Worm (Caenorhabditis elegans): ENCODE data around the gene npp-18.
"Not testable (repeated sequence)": the region's sequence is repeated elsewhere in the genome, so short reads cannot be mapped to it uniquely, and the experiment has no call there.

DNA sequence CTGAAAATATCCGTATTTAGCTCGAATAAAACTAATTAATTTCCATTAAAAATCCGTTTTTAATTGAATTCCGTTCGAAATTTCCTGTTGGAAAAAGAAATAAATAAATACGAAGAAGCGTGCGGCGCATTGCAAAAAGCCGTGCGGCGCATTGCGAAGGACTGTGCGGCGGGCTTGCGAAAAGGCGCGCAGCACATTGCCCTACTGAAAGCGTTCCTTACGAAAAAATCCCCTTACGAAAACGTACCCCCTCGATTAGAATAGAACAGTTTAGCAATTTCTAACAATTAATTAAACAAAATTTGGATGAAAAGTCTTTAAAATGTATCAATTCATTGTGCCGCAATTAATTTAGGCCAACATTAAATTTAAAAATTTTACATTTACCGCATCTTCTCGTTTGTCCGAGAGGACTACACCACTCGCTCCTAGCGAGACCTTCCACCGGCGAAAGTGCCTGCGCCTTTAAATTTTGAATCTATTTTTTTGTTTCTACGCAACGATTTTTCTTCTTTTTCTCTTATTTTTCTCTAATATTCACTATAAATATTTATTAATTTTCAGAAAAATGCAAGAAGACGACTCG, at the start of gene npp-18:
- TF ChIP-seq unc-39 (tag; optimal IDR thresholded peaks at IDR 0.05); nhr-12 (tag; optimal IDR thresholded peaks at IDR 0.05); R02D3.7 (tag; optimal IDR thresholded peaks at IDR 0.05); alr-1 (tag; optimal IDR thresholded peaks at IDR 0.05); ama-1 (optimal IDR thresholded peaks at IDR 0.05); ztf-11 (tag; optimal IDR thresholded peaks at IDR 0.05); nhr-6 (tag; optimal IDR thresholded peaks at IDR 0.05); lin-39 (tag; optimal IDR thresholded peaks at IDR 0.05): not testable (repeated sequence)
- peak; percentile 17 for TF ChIP-seq snpc-4 (tag; optimal IDR thresholded peaks at IDR 0.05)

Data from whole organism, L2 larva.